Fruit fly (Drosophila melanogaster) whole organism, embryonic: ENCODE results near the gene rols.
A peak's percentile ranks its signal among the peaks of the same experiment; 100 is the strongest.

Experiments
- Abd-B ChIP-seq: fragments of 200-800 bp; sonication (Bioruptor generic); optimal IDR thresholded peaks from 2 replicates; lab custom pipeline; 2018; ENCODE audit warnings: missing biosample characterization, mild to moderate bottlenecking, missing genetic modification characterization, moderate library complexity
- CG10654 ChIP-seq: fragments of 200-800 bp; sonication (Bioruptor generic); optimal IDR thresholded peaks from 2 replicates; lab custom pipeline; 2016; ENCODE audit warnings: missing biosample characterization, missing genetic modification characterization
- CG10979 ChIP-seq: fragments of 200-800 bp; sonication (Bioruptor generic); optimal IDR thresholded peaks from 2 replicates; lab custom pipeline; 2018; ENCODE audit warnings: missing biosample characterization, mild to moderate bottlenecking, missing genetic modification characterization, moderate library complexity
- CG13123 ChIP-seq: fragments of 200-800 bp; sonication (Bioruptor generic); optimal IDR thresholded peaks from 2 replicates; lab custom pipeline; 2016; ENCODE audit warnings: missing biosample characterization, missing genetic modification characterization
- CG14441 ChIP-seq: fragments of 200-800 bp; sonication (Bioruptor generic); IDR thresholded peaks from 2 replicates; pipeline ENCODE4 v1.3.6; 2022; ENCODE audit warnings: missing biosample characterization, missing genetic modification characterization
- CG16815 ChIP-seq: fragments of 200-800 bp; sonication (Bioruptor generic); optimal IDR thresholded peaks from 3 replicates; lab custom pipeline; 2017; ENCODE audit warnings: missing biosample characterization, mild to moderate bottlenecking, missing genetic modification characterization
- CG16863 ChIP-seq: fragments of 200-800 bp; sonication (Bioruptor generic); optimal IDR thresholded peaks from 3 replicates; lab custom pipeline; 2016; ENCODE audit warnings: missing biosample characterization, missing genetic modification characterization
- CG17612 ChIP-seq: fragments of 200-800 bp; sonication (Bioruptor generic); IDR thresholded peaks from 2 replicates; pipeline ENCODE4 v1.3.6; 2022; ENCODE audit warnings: missing biosample characterization, missing genetic modification characterization
- CG17829 ChIP-seq: fragments of 200-800 bp; optimal IDR thresholded peaks from 2 replicates; lab custom pipeline; 2019; ENCODE audit warnings: missing biosample characterization, mild to moderate bottlenecking, missing genetic modification characterization, moderate library complexity
- CG2116 ChIP-seq: fragments of 200-800 bp; sonication (Bioruptor generic); optimal IDR thresholded peaks from 3 replicates; lab custom pipeline; 2018; ENCODE audit warnings: missing biosample characterization, mild to moderate bottlenecking, missing genetic modification characterization
- CG30403 ChIP-seq: fragments of 200-800 bp; sonication (Bioruptor generic); optimal IDR thresholded peaks from 3 replicates; lab custom pipeline; 2016; ENCODE audit warnings: missing biosample characterization, missing genetic modification characterization
- CG31441 ChIP-seq: fragments of 200-800 bp; sonication (Bioruptor generic); IDR thresholded peaks from 2 replicates; pipeline ENCODE4 v1.3.6; 2022; ENCODE audit warnings: missing biosample characterization, missing genetic modification characterization
- CG3838 ChIP-seq: fragments of 200-800 bp; sonication (Bioruptor generic); optimal IDR thresholded peaks from 3 replicates; lab custom pipeline; 2016; ENCODE audit warnings: missing biosample characterization, missing genetic modification characterization
- CG6654 ChIP-seq: fragments of 200-800 bp; sonication (Bioruptor generic); optimal IDR thresholded peaks from 2 replicates; lab custom pipeline; 2017; ENCODE audit warnings: missing biosample characterization, mild to moderate bottlenecking, missing genetic modification characterization
- CG6683 ChIP-seq: fragments of 200-800 bp; sonication (Bioruptor generic); optimal IDR thresholded peaks from 2 replicates; lab custom pipeline; 2017; ENCODE audit warnings: missing biosample characterization, mild to moderate bottlenecking, missing genetic modification characterization, missing genetic modification reagents
- CG6854 ChIP-seq: fragments of 200-800 bp; sonication (Bioruptor generic); optimal IDR thresholded peaks from 3 replicates; lab custom pipeline; 2017; ENCODE audit warnings: missing biosample characterization, mild to moderate bottlenecking, missing genetic modification characterization
- CG7963 ChIP-seq: fragments of 200-800 bp; sonication (Bioruptor generic); IDR thresholded peaks from 3 replicates; pipeline ENCODE4 v1.3.6; 2022; ENCODE audit warnings: missing biosample characterization, missing genetic modification characterization; ENCODE audit not compliant: partially characterized antibody
- CG8089 ChIP-seq: fragments of 200-800 bp; sonication (Bioruptor generic); optimal IDR thresholded peaks from 3 replicates; lab custom pipeline; 2016; ENCODE audit warnings: missing biosample characterization, missing genetic modification characterization
- CG8359 ChIP-seq: fragments of 200-800 bp; sonication (Bioruptor generic); optimal IDR thresholded peaks from 2 replicates; lab custom pipeline; 2017; ENCODE audit warnings: missing biosample characterization, mild to moderate bottlenecking, missing genetic modification characterization, borderline replicate concordance
- CG9797 ChIP-seq: fragments of 200-800 bp; sonication (Bioruptor generic); optimal IDR thresholded peaks from 3 replicates; lab custom pipeline; 2018; ENCODE audit warnings: missing biosample characterization, mild to moderate bottlenecking, missing genetic modification characterization
- Dad ChIP-seq: fragments of 200-800 bp; sonication (Bioruptor generic); optimal IDR thresholded peaks from 3 replicates; lab custom pipeline; 2016; ENCODE audit warnings: missing biosample characterization, missing genetic modification characterization
- Dref ChIP-seq: fragments of 200-800 bp; sonication (Bioruptor generic); IDR thresholded peaks from 2 replicates; pipeline ENCODE4 v1.3.6; 2022; ENCODE audit warnings: missing biosample characterization, missing genetic modification characterization
- Gug ChIP-seq: fragments of 200-800 bp; sonication (Bioruptor generic); IDR thresholded peaks from 4 replicates; pipeline ENCODE4 v1.3.6; 2022; ENCODE audit warnings: missing biosample characterization, missing genetic modification characterization
- HHEX ChIP-seq: fragments of 200-800 bp; sonication (Bioruptor generic); optimal IDR thresholded peaks from 3 replicates; lab custom pipeline; 2017; ENCODE audit warnings: missing biosample characterization, mild to moderate bottlenecking, missing genetic modification characterization, missing genetic modification reagents
- HLHmδ ChIP-seq: fragments of 200-800 bp; sonication (Bioruptor generic); optimal IDR thresholded peaks from 2 replicates; lab custom pipeline; 2018; ENCODE audit warnings: missing biosample characterization, mild to moderate bottlenecking, missing genetic modification characterization, moderate library complexity
- HmgZ ChIP-seq: fragments of 200-800 bp; sonication (Bioruptor generic); optimal IDR thresholded peaks from 2 replicates; lab custom pipeline; 2018; ENCODE audit warnings: missing biosample characterization, mild to moderate bottlenecking, missing genetic modification characterization
- MBD-R2 ChIP-seq: fragments of 200-800 bp; sonication (Bioruptor generic); IDR thresholded peaks from 2 replicates; pipeline ENCODE4 v1.3.6; 2022; ENCODE audit warnings: missing biosample characterization, missing genetic modification characterization
- Mes4 ChIP-seq: fragments of 200-800 bp; sonication (Bioruptor generic); optimal IDR thresholded peaks from 2 replicates; lab custom pipeline; 2016; ENCODE audit warnings: missing biosample characterization, missing genetic modification characterization
- Myb ChIP-seq: fragments of 200-800 bp; sonication (Bioruptor generic); optimal IDR thresholded peaks from 2 replicates; lab custom pipeline; 2016; ENCODE audit warnings: missing biosample characterization, missing genetic modification characterization
- NK7.1 ChIP-seq: fragments of 200-800 bp; sonication (Bioruptor generic); optimal IDR thresholded peaks from 3 replicates; lab custom pipeline; 2016; ENCODE audit warnings: missing biosample characterization, missing genetic modification characterization
- NfI ChIP-seq: fragments of 200-800 bp; sonication (Bioruptor generic); optimal IDR thresholded peaks from 3 replicates; lab custom pipeline; 2018; ENCODE audit warnings: missing biosample characterization, mild to moderate bottlenecking, missing genetic modification characterization, moderate library complexity
- PHDP ChIP-seq: fragments of 200-800 bp; sonication (Bioruptor generic); optimal IDR thresholded peaks from 3 replicates; lab custom pipeline; 2018; ENCODE audit warnings: missing biosample characterization, mild to moderate bottlenecking, missing genetic modification characterization, moderate library complexity
- Pdp1 ChIP-seq, 2 experiments: fragments of 200-800 bp; sonication (Bioruptor generic); optimal IDR thresholded peaks; 3 replicates each; lab custom pipeline; 2016; ENCODE audit warnings: missing biosample characterization in 2 of 2, missing genetic modification characterization in 2 of 2, mild to moderate bottlenecking in 1 of 2, moderate library complexity in 1 of 2
- Sry-δ ChIP-seq: fragments of 200-800 bp; sonication (Bioruptor generic); optimal IDR thresholded peaks from 2 replicates; lab custom pipeline; 2016; ENCODE audit warnings: missing biosample characterization, missing genetic modification characterization
- Ssrp ChIP-seq: fragments of 200-800 bp; sonication (Bioruptor generic); optimal IDR thresholded peaks from 2 replicates; lab custom pipeline; 2018; ENCODE audit warnings: missing biosample characterization, mild to moderate bottlenecking, missing genetic modification characterization, moderate library complexity
- TFAM ChIP-seq: fragments of 200-800 bp; sonication (Bioruptor generic); optimal IDR thresholded peaks from 2 replicates; lab custom pipeline; 2017; ENCODE audit warnings: missing biosample characterization, missing genetic modification characterization, inconsistent platforms
- YL-1 ChIP-seq: fragments of 200-800 bp; sonication (Bioruptor generic); optimal IDR thresholded peaks from 3 replicates; lab custom pipeline; 2017; ENCODE audit warnings: missing biosample characterization, mild to moderate bottlenecking, missing genetic modification characterization
- al ChIP-seq: fragments of 200-800 bp; sonication (Bioruptor generic); IDR thresholded peaks from 2 replicates; pipeline ENCODE4 v1.3.6; 2022; ENCODE audit warnings: missing biosample characterization, missing genetic modification characterization
- br ChIP-seq: fragments of >200 bp; optimal IDR thresholded peaks from 2 replicates; lab custom pipeline; 2017
- ci ChIP-seq: fragments of 200-800 bp; sonication (Bioruptor generic); IDR thresholded peaks from 3 replicates; pipeline ENCODE4 v1.3.6; 2022; ENCODE audit warnings: missing biosample characterization, missing genetic modification characterization
- gsb-n ChIP-seq: fragments of 200-800 bp; sonication (Bioruptor generic); optimal IDR thresholded peaks from 3 replicates; lab custom pipeline; 2018; ENCODE audit warnings: missing biosample characterization, mild to moderate bottlenecking, missing genetic modification characterization
- ken ChIP-seq: fragments of 200-800 bp; sonication (Bioruptor generic); IDR thresholded peaks from 3 replicates; pipeline ENCODE4 v1.3.6; 2022; ENCODE audit warnings: missing biosample characterization, missing genetic modification characterization
- knrl ChIP-seq: fragments of 200-800 bp; sonication (Bioruptor generic); IDR thresholded peaks from 3 replicates; pipeline ENCODE4 v1.3.6; 2022; ENCODE audit warnings: missing biosample characterization, missing genetic modification characterization; ENCODE audit not compliant: partially characterized antibody
- pan ChIP-seq, 4 experiments: fragments of >200 bp in 3 of 4; fragments of 200-800 bp in 1 of 4; sonication (Bioruptor generic) in 1 of 4; optimal IDR thresholded peaks in 3 of 4; IDR thresholded peaks in 1 of 4; 2 replicates each; pipeline versions ENCODE4 v1.3.6 to Lab custom; 2017 to 2022; ENCODE audit warnings: missing biosample characterization in 2 of 4, missing genetic modification characterization in 2 of 4, mixed read lengths in 1 of 4
- sima ChIP-seq: fragments of 200-800 bp; sonication (Bioruptor generic); optimal IDR thresholded peaks from 2 replicates; lab custom pipeline; 2016; ENCODE audit warnings: missing biosample characterization, missing genetic modification characterization
- slbo ChIP-seq: fragments of 200-800 bp; sonication (Bioruptor generic); IDR thresholded peaks from 2 replicates; pipeline ENCODE4 v1.3.6; 2022; ENCODE audit warnings: missing biosample characterization, missing genetic modification characterization
- tap ChIP-seq: fragments of 200-800 bp; optimal IDR thresholded peaks from 3 replicates; lab custom pipeline; 2019; ENCODE audit warnings: missing biosample characterization, mild to moderate bottlenecking, missing genetic modification characterization, moderate library complexity
- twi ChIP-seq: fragments of 200-800 bp; optimal IDR thresholded peaks from 2 replicates; lab custom pipeline; 2019; ENCODE audit warnings: missing biosample characterization, mild to moderate bottlenecking, missing genetic modification characterization, moderate library complexity
- vfl ChIP-seq: fragments of 200-800 bp; sonication (Bioruptor generic); optimal IDR thresholded peaks from 2 replicates; lab custom pipeline; 2016; ENCODE audit warnings: missing biosample characterization, missing genetic modification characterization
- z ChIP-seq: fragments of 200-800 bp; sonication (Bioruptor generic); IDR thresholded peaks from 3 replicates; pipeline ENCODE4 v1.3.6; 2022; ENCODE audit warnings: missing biosample characterization, missing genetic modification characterization
- zen ChIP-seq: fragments of 200-800 bp; sonication (Bioruptor generic); optimal IDR thresholded peaks from 3 replicates; lab custom pipeline; 2018; ENCODE audit warnings: missing biosample characterization, mild to moderate bottlenecking, missing genetic modification characterization, moderate library complexity

The rols gene

dm6 chr3L:12050629-12051028 lies 14.0 kb downstream of the rols start (continued):
- TF ChIP-seq Dad = no peak
- peak; percentile 47 for TF ChIP-seq CG14441
- no peak for TF ChIP-seq twi (tag; lab: Kevin White, UChicago)
- no peak for TF ChIP-seq Ssrp (tag; lab: Kevin White, UChicago)
- no peak for TF ChIP-seq NK7.1 (GFP tag; lab: Kevin White, UChicago)
- no peak for TF ChIP-seq CG6654
- no peak for TF ChIP-seq CG10654 (GFP tag; lab: Kevin White, UChicago)
- no peak for TF ChIP-seq HHEX
- TF ChIP-seq CG3838 (GFP tag; lab: Kevin White, UChicago) = no peak
- TF ChIP-seq CG2116 (GFP tag; lab: Kevin White, UChicago) = no peak
- TF ChIP-seq CG17612 = peak; percentile 8; the same call in 1 of the 2 replicates
- no peak for TF ChIP-seq TFAM (GFP tag; lab: Kevin White, UChicago)
- TF ChIP-seq HLHmδ (GFP tag; lab: Kevin White, UChicago) = no peak
- TF ChIP-seq Gug = no peak
- no peak for TF ChIP-seq ci (GFP tag; lab: Robert Waterston, UW)
- TF ChIP-seq Abd-B (GFP tag; lab: Kevin White, UChicago) = peak; percentile 55
- TF ChIP-seq Dref = no peak
- no peak for TF ChIP-seq Sry-δ
- no peak for TF ChIP-seq MBD-R2
- no peak for TF ChIP-seq ken (GFP tag; lab: Robert Waterston, UW)
- TF ChIP-seq CG30403 (GFP tag; lab: Kevin White, UChicago) = peak; percentile 21
- TF ChIP-seq HmgZ (tag; lab: Kevin White, UChicago) = no peak
- TF ChIP-seq zen (tag; lab: Kevin White, UChicago) = peak; percentile 13
- TF ChIP-seq PHDP (tag; lab: Kevin White, UChicago) = peak; percentile 39
- TF ChIP-seq YL-1 (GFP tag; lab: Kevin White, UChicago) = no peak
- TF ChIP-seq CG7963 (GFP tag; lab: Robert Waterston, UW) = no peak
- no peak for TF ChIP-seq Myb (GFP tag; lab: Kevin White, UChicago)
- no peak for TF ChIP-seq vfl
- TF ChIP-seq Pdp1 (GFP tag; optimal IDR thresholded peaks at IDR 0.05; lab: Kevin White, UChicago) = no peak
- no peak for TF ChIP-seq z
- no peak for TF ChIP-seq CG8089 (GFP tag; lab: Kevin White, UChicago)
- TF ChIP-seq CG16815 (GFP tag; lab: Kevin White, UChicago) = no peak
- TF ChIP-seq knrl (GFP tag; lab: Robert Waterston, UW) = no peak
- no peak for TF ChIP-seq CG6854 (GFP tag; lab: Kevin White, UChicago)
- no peak for TF ChIP-seq Mes4
- TF ChIP-seq br (lab: Kevin White, UChicago) = no peak
- peak; percentile 54 for TF ChIP-seq tap (tag; lab: Kevin White, UChicago)
- peak; percentile 47 for TF ChIP-seq CG10979 (tag; lab: Kevin White, UChicago)
- TF ChIP-seq CG16863 (GFP tag; lab: Kevin White, UChicago) = no peak
- peak; percentile 6 for TF ChIP-seq CG17829
- TF ChIP-seq pan (optimal IDR thresholded peaks at IDR 0.05; lab: Kevin White, UChicago) = no peak
- TF ChIP-seq pan (GFP tag; optimal IDR thresholded peaks at IDR 0.05 in 1 of 2, IDR thresholded peaks at IDR 0.05 in 1 of 2) = no peak
- TF ChIP-seq sima (GFP tag; lab: Kevin White, UChicago) = no peak
- no peak for TF ChIP-seq CG6683 (GFP tag; lab: Kevin White, UChicago)
- no peak for TF ChIP-seq CG8359 (GFP tag; lab: Kevin White, UChicago)
- peak; percentile 42; the same call in 1 of the 2 replicates for TF ChIP-seq CG31441 (GFP tag; lab: Robert Waterston, UW)
- no peak for TF ChIP-seq CG9797 (GFP tag; lab: Kevin White, UChicago)
- TF ChIP-seq NfI (GFP tag; lab: Kevin White, UChicago) = no peak
- TF ChIP-seq gsb-n (tag; lab: Kevin White, UChicago) = peak; percentile 18
- TF ChIP-seq CG13123 (GFP tag; lab: Kevin White, UChicago) = no peak
- peak; percentile 65 for TF ChIP-seq slbo (GFP tag; lab: Robert Waterston, UW)
- TF ChIP-seq al (GFP tag; lab: Robert Waterston, UW) = peak; percentile 45; the same call in 1 of the 2 replicates
